Worm (Caenorhabditis elegans): ENCODE measurements around the gene mdh-2.

Gene mdh-2

ce11 chrIII:6603185-6603584 is 4.7 kb downstream of the mdh-2 start:
- TF ChIP-seq lsy-2 (tag; optimal IDR thresholded peaks at IDR 0.05): no peak
- no peak for TF ChIP-seq drap-1 (GFP tag; optimal IDR thresholded peaks at IDR 0.05)
- no peak for TF ChIP-seq sem-2 (GFP tag; optimal IDR thresholded peaks at IDR 0.05)
- no peak for TF ChIP-seq zip-8 (tag; optimal IDR thresholded peaks at IDR 0.05)
- no peak for TF ChIP-seq nhr-76 (tag; optimal IDR thresholded peaks at IDR 0.05)
- no peak for TF ChIP-seq flh-1 (GFP tag; optimal IDR thresholded peaks at IDR 0.05)
- TF ChIP-seq nhr-2 (tag; optimal IDR thresholded peaks at IDR 0.05): no peak
- TF ChIP-seq unc-39 (tag; optimal IDR thresholded peaks at IDR 0.05): no peak
- TF ChIP-seq nhr-12 (tag; optimal IDR thresholded peaks at IDR 0.05): no peak
- TF ChIP-seq sptf-1 (tag; optimal IDR thresholded peaks at IDR 0.05): no peak
- no peak for TF ChIP-seq mab-5 (tag; optimal IDR thresholded peaks at IDR 0.05)
- TF ChIP-seq ceh-39 (tag; optimal IDR thresholded peaks at IDR 0.05): no peak
- no peak for TF ChIP-seq ztf-11 (tag; optimal IDR thresholded peaks at IDR 0.05)
- TF ChIP-seq nhr-28 (tag; optimal IDR thresholded peaks at IDR 0.05): no peak
- TF ChIP-seq bed-3 (GFP tag; optimal IDR thresholded peaks at IDR 0.05): no peak
- no peak for TF ChIP-seq tbx-8 (GFP tag; optimal IDR thresholded peaks at IDR 0.05)
- no peak for TF ChIP-seq snpc-4 (tag; optimal IDR thresholded peaks at IDR 0.05)
- no peak for TF ChIP-seq hlh-1 (tag; optimal IDR thresholded peaks at IDR 0.05)
- no peak for TF ChIP-seq mls-2 (tag; optimal IDR thresholded peaks at IDR 0.05)

- TF ChIP-seq mep-1 (tag; optimal IDR thresholded peaks at IDR 0.05) (no peak), ztf-11 (tag; optimal IDR thresholded peaks at IDR 0.05) (no peak), nhr-12 (tag; optimal IDR thresholded peaks at IDR 0.05) (no peak), blmp-1 (tag; optimal IDR thresholded peaks at IDR 0.05) (no peak), nhr-237 (tag; optimal IDR thresholded peaks at IDR 0.05) (no peak), unc-39 (tag; optimal IDR thresholded peaks at IDR 0.05) (no peak)
Observed at ce11 chrIII:6601073-6601472, 6.8 kb downstream of the mdh-2 start, which contains the start of gene let-765. TSS of gene let-765 (minus strand) at chrIII:6601173.

- TF ChIP-seq elt-3 (tag; optimal IDR thresholded peaks at IDR 0.05) (no peak), elt-1 (tag; optimal IDR thresholded peaks at IDR 0.05; ENCODE audit: borderline replicate concordance, insufficient read depth) (no peak), ham-2 (GFP tag; optimal IDR thresholded peaks at IDR 0.05) (no peak), cnd-1 (tag; optimal IDR thresholded peaks at IDR 0.05) (no peak), zip-8 (tag; optimal IDR thresholded peaks at IDR 0.05) (no peak), unc-120 (tag; optimal IDR thresholded peaks at IDR 0.05; ENCODE audit: poor library complexity, severe bottlenecking) (no peak), flh-1 (GFP tag; optimal IDR thresholded peaks at IDR 0.05) (no peak), lsy-2 (tag; optimal IDR thresholded peaks at IDR 0.05) (no peak), drap-1 (GFP tag; optimal IDR thresholded peaks at IDR 0.05) (no peak), blmp-1 (tag; optimal IDR thresholded peaks at IDR 0.05) (no peak), hlh-1 (tag; optimal IDR thresholded peaks at IDR 0.05) (no peak), nhr-2 (tag; optimal IDR thresholded peaks at IDR 0.05) (no peak)
Observed at ce11 chrIII:6594069-6594468, 13.8 kb downstream of the mdh-2 start.

- TF ChIP-seq elt-1 (tag; optimal IDR thresholded peaks at IDR 0.05; ENCODE audit: borderline replicate concordance, insufficient read depth) (no peak), tbx-8 (GFP tag; optimal IDR thresholded peaks at IDR 0.05) (no peak), pha-4 (tag; optimal IDR thresholded peaks at IDR 0.05) (no peak), ces-1 (GFP tag; optimal IDR thresholded peaks at IDR 0.05) (no peak), hlh-1 (tag; optimal IDR thresholded peaks at IDR 0.05) (no peak), M03D4.4 (tag; optimal IDR thresholded peaks at IDR 0.05) (no peak), snpc-4 (tag; optimal IDR thresholded peaks at IDR 0.05) (no peak), nhr-2 (tag; optimal IDR thresholded peaks at IDR 0.05) (no peak), ceh-39 (tag; optimal IDR thresholded peaks at IDR 0.05) (no peak), sem-2 (GFP tag; optimal IDR thresholded peaks at IDR 0.05) (no peak), nhr-28 (tag; optimal IDR thresholded peaks at IDR 0.05) (no peak), cnd-1 (tag; optimal IDR thresholded peaks at IDR 0.05) (no peak), lin-13 (tag; optimal IDR thresholded peaks at IDR 0.05) (no peak), ceh-83 (GFP tag; optimal IDR thresholded peaks at IDR 0.05) (no peak), nhr-12 (tag; optimal IDR thresholded peaks at IDR 0.05) (no peak), blmp-1 (tag; optimal IDR thresholded peaks at IDR 0.05) (no peak), lin-32 (GFP tag; optimal IDR thresholded peaks at IDR 0.05) (no peak), ztf-11 (tag; optimal IDR thresholded peaks at IDR 0.05) (no peak)
Observed at ce11 chrIII:6592075-6592474, 15.8 kb downstream of the mdh-2 start, which contains the start of gene F20H11.1. TSS of gene F20H11.1 (minus strand) at chrIII:6592175.

- no peak for TF ChIP-seq snpc-4 (tag; optimal IDR thresholded peaks at IDR 0.05)
- TF ChIP-seq unc-39 (tag; optimal IDR thresholded peaks at IDR 0.05): no peak
- TF ChIP-seq lin-13 (tag; optimal IDR thresholded peaks at IDR 0.05): no peak
- no peak for TF ChIP-seq lsy-2 (tag; optimal IDR thresholded peaks at IDR 0.05)
- TF ChIP-seq ham-2 (GFP tag; optimal IDR thresholded peaks at IDR 0.05): no peak
- TF ChIP-seq elt-3 (tag; optimal IDR thresholded peaks at IDR 0.05): no peak
- TF ChIP-seq mab-5 (tag; optimal IDR thresholded peaks at IDR 0.05): no peak
- no peak for TF ChIP-seq M03D4.4 (tag; optimal IDR thresholded peaks at IDR 0.05)
- no peak for TF ChIP-seq ceh-43 (GFP tag; optimal IDR thresholded peaks at IDR 0.05)
- TF ChIP-seq nhr-237 (tag; optimal IDR thresholded peaks at IDR 0.05): no peak
- TF ChIP-seq ceh-83 (GFP tag; optimal IDR thresholded peaks at IDR 0.05): no peak
Observed at ce11 chrIII:6589499-6589898, 18.4 kb downstream of the mdh-2 start.
